1 fruit fly cellular context compared by ENCODE assay signal in the genomic region with DNA sequence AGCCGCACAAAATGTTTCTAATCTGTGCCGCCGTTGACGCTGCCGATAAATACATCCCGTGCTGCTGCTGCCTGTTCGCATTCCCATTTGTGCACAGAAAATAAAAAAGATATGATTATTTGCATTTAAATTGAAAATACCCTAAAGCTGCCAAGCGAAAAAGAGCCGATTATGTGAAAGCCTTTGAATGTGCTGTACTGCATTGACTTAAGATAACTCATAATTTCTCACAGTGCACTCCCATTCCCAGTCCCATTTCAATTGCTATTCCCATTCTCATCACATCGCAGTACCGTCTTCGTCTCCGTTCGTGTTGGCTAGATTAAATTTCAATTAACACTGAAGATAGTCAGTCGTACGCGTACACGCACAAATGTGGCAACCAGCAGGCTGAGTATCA.
TF ChIP-seq lines count a peak whose summit lies in the region.

No protein-coding gene starts in this region.

TF ChIP-seq in whole organism, embryonic, 481 proteins besides CTCF, POLR2A, EP300 and RAD21 (continued from another document and continues in another):
- TF ChIP-seq Ets97D (GFP tag; optimal IDR thresholded peaks at IDR 0.05; lab: Kevin White, UChicago) (peak; percentile 32), Xbp1 (GFP tag; optimal IDR thresholded peaks at IDR 0.05; lab: Kevin White, UChicago) (peak; percentile 47), zen (tag; optimal IDR thresholded peaks at IDR 0.05; lab: Kevin White, UChicago) (peak; percentile 5), CG14965 (GFP tag; optimal IDR thresholded peaks at IDR 0.05; lab: Kevin White, UChicago; ENCODE audit: borderline replicate concordance) (no peak), CG31224 (GFP tag; IDR thresholded peaks at IDR 0.05; lab: Robert Waterston, UW) (no peak), her (GFP tag; optimal IDR thresholded peaks at IDR 0.05; lab: Kevin White, UChicago) (peak; percentile 7), Usf (GFP tag; optimal IDR thresholded peaks at IDR 0.05; lab: Kevin White, UChicago) (no peak), CG11456 (GFP tag; IDR thresholded peaks at IDR 0.05; lab: Robert Waterston, UW) (no peak; the same call in 2 of the 3 replicates), HLH54F (GFP tag; optimal IDR thresholded peaks at IDR 0.05; lab: Kevin White, UChicago) (peak; percentile 43), bsh (GFP tag; optimal IDR thresholded peaks at IDR 0.05; lab: Kevin White, UChicago) (peak; percentile 66 to 71), peb (GFP tag; IDR thresholded peaks at IDR 0.05; lab: Robert Waterston, UW) (no peak), Kr (GFP tag; optimal IDR thresholded peaks at IDR 0.05; lab: Kevin White, UChicago) (no peak), twi (tag; optimal IDR thresholded peaks at IDR 0.05; lab: Kevin White, UChicago) (no peak), Oli (tag; optimal IDR thresholded peaks at IDR 0.05; lab: Kevin White, UChicago) (peak; percentile 50), ftz-f1 (GFP tag; optimal IDR thresholded peaks at IDR 0.05; lab: Kevin White, UChicago) (no peak), Ravus (GFP tag; IDR thresholded peaks at IDR 0.05; lab: Robert Waterston, UW) (no peak), tap (tag; optimal IDR thresholded peaks at IDR 0.05; lab: Kevin White, UChicago) (peak; percentile 13), CrebB (tag; optimal IDR thresholded peaks at IDR 0.05; lab: Kevin White, UChicago) (no peak), CG13624 (GFP tag; optimal IDR thresholded peaks at IDR 0.05; lab: Kevin White, UChicago) (peak; percentile 61), CG7928 (GFP tag; optimal IDR thresholded peaks at IDR 0.05; lab: Kevin White, UChicago) (no peak), NC2β (GFP tag; optimal IDR thresholded peaks at IDR 0.05; lab: Kevin White, UChicago) (peak; percentile 29), vnd (GFP tag; IDR thresholded peaks at IDR 0.05; lab: Robert Waterston, UW; ENCODE audit: partially characterized antibody) (no peak), tx (GFP tag; optimal IDR thresholded peaks at IDR 0.05; lab: Kevin White, UChicago) (peak; percentile 16), Adf1 (GFP tag; IDR thresholded peaks at IDR 0.05; lab: Robert Waterston, UW) (no peak), ewg (GFP tag; optimal IDR thresholded peaks at IDR 0.05; lab: Kevin White, UChicago) (peak; percentile 36), stc (GFP tag; IDR thresholded peaks at IDR 0.05; lab: Robert Waterston, UW) (0 out of 2 replicates have a peak, but pooled peaks have one; percentile 21), MTF-1 (GFP tag; optimal IDR thresholded peaks at IDR 0.05; lab: Kevin White, UChicago; ENCODE audit: borderline replicate concordance) (no peak), CG9437 (GFP tag; optimal IDR thresholded peaks at IDR 0.05; lab: Kevin White, UChicago) (no peak), Ptx1 (GFP tag; IDR thresholded peaks at IDR 0.05; lab: Robert Waterston, UW) (peak; percentile 59), Antp (GFP tag; optimal IDR thresholded peaks at IDR 0.05; lab: Kevin White, UChicago) (peak; percentile 56), CG1832 (GFP tag; optimal IDR thresholded peaks at IDR 0.05; lab: Kevin White, UChicago) (no peak), al (GFP tag; IDR thresholded peaks at IDR 0.05; lab: Robert Waterston, UW) (0 out of 2 replicates have a peak, but pooled peaks have one; percentile 17), ems (GFP tag; optimal IDR thresholded peaks at IDR 0.05; lab: Kevin White, UChicago) (no peak), CG2199 (GFP tag; IDR thresholded peaks at IDR 0.05; lab: Robert Waterston, UW) (0 out of 3 replicates have a peak, but pooled peaks have one; percentile 46), CG30431 (GFP tag; optimal IDR thresholded peaks at IDR 0.05; lab: Kevin White, UChicago) (peak; percentile 31), eve (GFP tag; optimal IDR thresholded peaks at IDR 0.05; lab: Kevin White, UChicago) (peak in 1 of 2 experiments; percentile 51), Mrtf (GFP tag; IDR thresholded peaks at IDR 0.05; lab: Robert Waterston, UW) (0 out of 3 replicates have a peak, but pooled peaks have one; percentile 43), CG17802 (tag; optimal IDR thresholded peaks at IDR 0.05; lab: Kevin White, UChicago) (peak; percentile 28), phol (tag; optimal IDR thresholded peaks at IDR 0.05; lab: Kevin White, UChicago) (peak; percentile 53), fd96Cb (tag; optimal IDR thresholded peaks at IDR 0.05; lab: Kevin White, UChicago) (peak; percentile 62), org-1 (GFP tag; optimal IDR thresholded peaks at IDR 0.05; lab: Kevin White, UChicago) (peak; percentile 9), Trl (optimal IDR thresholded peaks at IDR 0.05; lab: Kevin White, UChicago) (no peak), Trl (GFP tag; optimal IDR thresholded peaks at IDR 0.05; lab: Kevin White, UChicago) (peak; percentile 63), amos (GFP tag; IDR thresholded peaks at IDR 0.05; lab: Robert Waterston, UW; ENCODE audit: partially characterized antibody) (no peak), Dad (GFP tag; optimal IDR thresholded peaks at IDR 0.05; lab: Kevin White, UChicago) (peak; percentile 35), slou (GFP tag; optimal IDR thresholded peaks at IDR 0.05; lab: Kevin White, UChicago) (no peak), az2 (GFP tag; optimal IDR thresholded peaks at IDR 0.05; lab: Kevin White, UChicago) (peak; percentile 59), CG6791 (GFP tag; IDR thresholded peaks at IDR 0.05; lab: Robert Waterston, UW; ENCODE audit: partially characterized antibody) (no peak), B-H1 (GFP tag; IDR thresholded peaks at IDR 0.05; lab: Robert Waterston, UW) (no peak), gce (GFP tag; IDR thresholded peaks at IDR 0.05; lab: Robert Waterston, UW) (no peak), CG34224 (GFP tag; IDR thresholded peaks at IDR 0.05; lab: Robert Waterston, UW; ENCODE audit: partially characterized antibody) (no peak), gcm (GFP tag; optimal IDR thresholded peaks at IDR 0.05; lab: Kevin White, UChicago) (no peak), CG12942 (GFP tag; optimal IDR thresholded peaks at IDR 0.05; lab: Kevin White, UChicago) (no peak), Fer3 (tag; optimal IDR thresholded peaks at IDR 0.05; lab: Kevin White, UChicago) (peak; percentile 52), bab2 (GFP tag; optimal IDR thresholded peaks at IDR 0.05; lab: Kevin White, UChicago) (peak; percentile 54), gsb-n (tag; optimal IDR thresholded peaks at IDR 0.05; lab: Kevin White, UChicago) (peak; percentile 25), Spps (tag; optimal IDR thresholded peaks at IDR 0.05; lab: Kevin White, UChicago) (no peak), zf30C (GFP tag; optimal IDR thresholded peaks at IDR 0.05; lab: Kevin White, UChicago) (no peak), CG7372 (GFP tag; IDR thresholded peaks at IDR 0.05; lab: Robert Waterston, UW) (peak; percentile 21; the same call in 1 of the 2 replicates), CG17361 (GFP tag; IDR thresholded peaks at IDR 0.05; lab: Robert Waterston, UW) (peak; percentile 44; the same call in 1 of the 3 replicates), dimm (GFP tag; IDR thresholded peaks at IDR 0.05; lab: Robert Waterston, UW) (peak; percentile 63), Hmx (GFP tag; optimal IDR thresholded peaks at IDR 0.05; lab: Kevin White, UChicago) (no peak), caup (GFP tag; optimal IDR thresholded peaks at IDR 0.05; lab: Kevin White, UChicago; ENCODE audit: severe bottlenecking) (peak; percentile 33), CG17912 (GFP tag; optimal IDR thresholded peaks at IDR 0.05; lab: Kevin White, UChicago) (no peak), gcm2 (GFP tag; optimal IDR thresholded peaks at IDR 0.05; lab: Kevin White, UChicago) (peak; percentile 13), Sin3A (optimal IDR thresholded peaks at IDR 0.05; lab: Kevin White, UChicago) (no peak), cas (GFP tag; IDR thresholded peaks at IDR 0.05; lab: Robert Waterston, UW) (no peak), btn (GFP tag; optimal IDR thresholded peaks at IDR 0.05; lab: Kevin White, UChicago) (peak; percentile 22), br (optimal IDR thresholded peaks at IDR 0.05; lab: Kevin White, UChicago) (no peak), mld (GFP tag; IDR thresholded peaks at IDR 0.05; lab: Robert Waterston, UW; ENCODE audit: partially characterized antibody) (no peak), oc (tag; optimal IDR thresholded peaks at IDR 0.05; lab: Kevin White, UChicago) (no peak), CG14441 (GFP tag; IDR thresholded peaks at IDR 0.05; lab: Robert Waterston, UW) (peak; percentile 56), CG13123 (GFP tag; optimal IDR thresholded peaks at IDR 0.05; lab: Kevin White, UChicago) (peak; percentile 0), Meics (GFP tag; optimal IDR thresholded peaks at IDR 0.05; lab: Kevin White, UChicago) (peak; percentile 37), Deaf1 (tag; optimal IDR thresholded peaks at IDR 0.05; lab: Kevin White, UChicago) (no peak), ap (GFP tag; IDR thresholded peaks at IDR 0.05; lab: Robert Waterston, UW) (0 out of 2 replicates have a peak, but pooled peaks have one; percentile 55), CG10209 (GFP tag; optimal IDR thresholded peaks at IDR 0.05; lab: Kevin White, UChicago) (peak; percentile 46), CG33213 (GFP tag; optimal IDR thresholded peaks at IDR 0.05; lab: Kevin White, UChicago) (peak; percentile 12), HmgZ (tag; optimal IDR thresholded peaks at IDR 0.05; lab: Kevin White, UChicago) (no peak), CG9727 (GFP tag; optimal IDR thresholded peaks at IDR 0.05; lab: Kevin White, UChicago) (peak; percentile 56), CG8089 (GFP tag; optimal IDR thresholded peaks at IDR 0.05; lab: Kevin White, UChicago) (peak; percentile 21), CG6765 (GFP tag; optimal IDR thresholded peaks at IDR 0.05; lab: Kevin White, UChicago) (no peak), sens (GFP tag; lab: Kevin White, UChicago) (peak; percentile 93), CG17385 (GFP tag; optimal IDR thresholded peaks at IDR 0.05; lab: Kevin White, UChicago) (peak; percentile 25), E2f1 (GFP tag; IDR thresholded peaks at IDR 0.05; lab: Robert Waterston, UW) (peak; percentile 38; the same call in 1 of the 2 replicates), usp (GFP tag; optimal IDR thresholded peaks at IDR 0.05; lab: Kevin White, UChicago) (no peak), CG2202 (tag; optimal IDR thresholded peaks at IDR 0.05; lab: Kevin White, UChicago) (no peak), CG13287 (GFP tag; IDR thresholded peaks at IDR 0.05; lab: Robert Waterston, UW; ENCODE audit: partially characterized antibody) (no peak), dmrt99B (tag; optimal IDR thresholded peaks at IDR 0.05; lab: Kevin White, UChicago) (peak; percentile 58), CG5245 (GFP tag; optimal IDR thresholded peaks at IDR 0.05; lab: Kevin White, UChicago) (peak; percentile 66), CG12391 (tag; optimal IDR thresholded peaks at IDR 0.05; lab: Kevin White, UChicago) (peak; percentile 47), knrl (GFP tag; IDR thresholded peaks at IDR 0.05; lab: Robert Waterston, UW; ENCODE audit: partially characterized antibody) (no peak), CG14014 (GFP tag; IDR thresholded peaks at IDR 0.05; lab: Robert Waterston, UW) (peak; percentile 71), CHES-1-like (GFP tag; optimal IDR thresholded peaks at IDR 0.05; lab: Kevin White, UChicago) (peak; percentile 33), Hey (tag; optimal IDR thresholded peaks at IDR 0.05; lab: Kevin White, UChicago) (no peak), Med (GFP tag; lab: Kevin White, UChicago) (peak; percentile 91), otp (GFP tag; IDR thresholded peaks at IDR 0.05; lab: Robert Waterston, UW) (peak; percentile 81; the same call in 2 of the 3 replicates), tio (GFP tag; optimal IDR thresholded peaks at IDR 0.05; lab: Kevin White, UChicago) (peak; percentile 54), NfI (GFP tag; optimal IDR thresholded peaks at IDR 0.05; lab: Kevin White, UChicago) (no peak), fd3F (GFP tag; optimal IDR thresholded peaks at IDR 0.05; lab: Kevin White, UChicago) (peak; percentile 6), Rfx (GFP tag; IDR thresholded peaks at IDR 0.05; lab: Robert Waterston, UW) (peak; percentile 69), CG18599 (GFP tag; optimal IDR thresholded peaks at IDR 0.05; lab: Kevin White, UChicago) (peak; percentile 65), CG10321 (GFP tag; IDR thresholded peaks at IDR 0.05; lab: Robert Waterston, UW) (no peak), Vsx1 (GFP tag; optimal IDR thresholded peaks at IDR 0.05; lab: Kevin White, UChicago) (no peak), CG30020 (tag; optimal IDR thresholded peaks at IDR 0.05; lab: Kevin White, UChicago) (no peak), ranshi (GFP tag; IDR thresholded peaks at IDR 0.05; lab: Robert Waterston, UW) (peak; percentile 57; the same call in 1 of the 2 replicates), Fer1 (GFP tag; optimal IDR thresholded peaks at IDR 0.05; lab: Kevin White, UChicago) (peak; percentile 39), Taf1 (GFP tag; IDR thresholded peaks at IDR 0.05; lab: Robert Waterston, UW) (no peak), Doc3 (GFP tag; IDR thresholded peaks at IDR 0.05; lab: Robert Waterston, UW; ENCODE audit: partially characterized antibody) (no peak), CG13775 (GFP tag; optimal IDR thresholded peaks at IDR 0.05; lab: Kevin White, UChicago) (peak; percentile 34), sd (tag; optimal IDR thresholded peaks at IDR 0.05; lab: Kevin White, UChicago) (no peak), tna (GFP tag; IDR thresholded peaks at IDR 0.05; lab: Robert Waterston, UW; ENCODE audit: partially characterized antibody) (no peak), CG14860 (GFP tag; IDR thresholded peaks at IDR 0.05; lab: Robert Waterston, UW; ENCODE audit: partially characterized antibody) (no peak), Xrp1 (GFP tag; IDR thresholded peaks at IDR 0.05; lab: Robert Waterston, UW) (peak; percentile 66), Dip3 (GFP tag; optimal IDR thresholded peaks at IDR 0.05; lab: Kevin White, UChicago) (peak; percentile 2), gfzf (GFP tag; optimal IDR thresholded peaks at IDR 0.05; lab: Kevin White, UChicago) (no peak), jigr1 (GFP tag; IDR thresholded peaks at IDR 0.05; lab: Robert Waterston, UW) (0 out of 3 replicates have a peak, but pooled peaks have one; percentile 46), CG15514 (GFP tag; optimal IDR thresholded peaks at IDR 0.05; lab: Kevin White, UChicago) (peak; percentile 6), psq (GFP tag; optimal IDR thresholded peaks at IDR 0.05; lab: Kevin White, UChicago) (no peak), cato (GFP tag; optimal IDR thresholded peaks at IDR 0.05; lab: Kevin White, UChicago; ENCODE audit: borderline replicate concordance) (no peak), Hr39 (optimal IDR thresholded peaks at IDR 0.05; lab: Kevin White, UChicago) (no peak), CG7786 (GFP tag; optimal IDR thresholded peaks at IDR 0.05; lab: Kevin White, UChicago) (peak; percentile 69), nom (GFP tag; optimal IDR thresholded peaks at IDR 0.05; lab: Kevin White, UChicago) (no peak), PHDP (tag; optimal IDR thresholded peaks at IDR 0.05; lab: Kevin White, UChicago) (peak; percentile 32), dpn (GFP tag; optimal IDR thresholded peaks at IDR 0.05; lab: Kevin White, UChicago) (peak; percentile 32 to 44), CG7745 (tag; optimal IDR thresholded peaks at IDR 0.05; lab: Kevin White, UChicago) (no peak)
